Worm (Caenorhabditis elegans) whole organism, mixed stage, embryonic: ENCODE data around the gene nsph-1.1.

Experiments
- ces-1 ChIP-seq: fragments of 150-350 bp; optimal IDR thresholded peaks from 2 replicates; lab custom pipeline; 2014; ENCODE audit warnings: missing biosample characterization, missing genetic modification reagents, missing genetic modification characterization
- elt-3 ChIP-seq: fragments of 150-350 bp; optimal IDR thresholded peaks from 2 replicates; lab custom pipeline; 2014; ENCODE audit warnings: missing biosample characterization, missing genetic modification characterization
- flh-1 ChIP-seq: fragments of 200-800 bp; sonication (Bioruptor generic); optimal IDR thresholded peaks from 2 replicates; lab custom pipeline; 2018; ENCODE audit warnings: mild to moderate bottlenecking, missing genetic modification characterization, moderate library complexity, missing compliant biosample characterization
- mls-2 ChIP-seq: sonication (generic microtip); optimal IDR thresholded peaks from 2 replicates; lab custom pipeline; 2016; ENCODE audit warnings: mild to moderate bottlenecking, missing genetic modification characterization, moderate library complexity, missing compliant biosample characterization
- nhr-237 ChIP-seq: fragments of 150-350 bp; optimal IDR thresholded peaks from 2 replicates; lab custom pipeline; 2014; ENCODE audit warnings: missing biosample characterization, missing genetic modification characterization
- nhr-28 ChIP-seq: fragments of 150-350 bp; optimal IDR thresholded peaks from 2 replicates; lab custom pipeline; 2014; ENCODE audit warnings: missing biosample characterization, missing genetic modification characterization
- nhr-76 ChIP-seq: sonication (generic microtip); optimal IDR thresholded peaks from 2 replicates; lab custom pipeline; 2017; ENCODE audit warnings: missing biosample characterization, missing genetic modification characterization
- sptf-1 ChIP-seq: sonication (generic microtip); optimal IDR thresholded peaks from 2 replicates; lab custom pipeline; 2017; ENCODE audit warnings: mild to moderate bottlenecking, missing genetic modification characterization, moderate library complexity, missing compliant biosample characterization
- tbx-8 ChIP-seq: fragments of 200-800 bp; sonication (Bioruptor generic); optimal IDR thresholded peaks from 2 replicates; lab custom pipeline; 2018; ENCODE audit warnings: mild to moderate bottlenecking, missing genetic modification characterization, moderate library complexity, missing compliant biosample characterization
- unc-39 ChIP-seq: fragments of 150-350 bp; optimal IDR thresholded peaks from 2 replicates; lab custom pipeline; 2014; ENCODE audit warnings: missing biosample characterization, missing genetic modification characterization

- TF ChIP-seq sptf-1 (tag; lab: Kevin White, UChicago) (no peak), nhr-28 (no peak), mls-2 (tag; lab: Kevin White, UChicago) (peak; percentile 27), tbx-8 (GFP tag; lab: Kevin White, UChicago) (no peak), nhr-76 (tag; lab: Kevin White, UChicago) (no peak), unc-39 (tag; lab: Kevin White, UChicago) (no peak), flh-1 (GFP tag; lab: Kevin White, UChicago) (no peak), ces-1 (GFP tag; lab: Kevin White, UChicago) (peak; percentile 54), nhr-237 (no peak), elt-3 (no peak)
Observed at ce11 chrII:8785875-8786274, 19.3 kb downstream of the nsph-1.1 start.
